Fruit fly (Drosophila melanogaster) whole organism, embryonic: Measurements from ENCODE around the gene CG45065.

Experiments used
- CG1024 ChIP-seq: fragments of 200-800 bp; sonication (Bioruptor generic); IDR thresholded peaks from 2 replicates; pipeline ENCODE4 v1.3.6; 2022; ENCODE audit warnings: missing biosample characterization, missing genetic modification characterization
- CG10959 ChIP-seq: fragments of 200-800 bp; sonication (Bioruptor generic); IDR thresholded peaks from 2 replicates; pipeline ENCODE4 v1.3.6; 2022; ENCODE audit warnings: missing biosample characterization, missing genetic modification characterization
- CG11456 ChIP-seq: fragments of 200-800 bp; sonication (Bioruptor generic); IDR thresholded peaks from 3 replicates; pipeline ENCODE4 v1.3.6; 2022; ENCODE audit warnings: missing biosample characterization, missing genetic modification characterization
- CG11695 ChIP-seq: fragments of 200-800 bp; sonication (Bioruptor generic); IDR thresholded peaks from 3 replicates; pipeline ENCODE4 v1.3.6; 2022; ENCODE audit warnings: missing biosample characterization, missing genetic modification characterization
- CG12071 ChIP-seq: fragments of 200-800 bp; sonication (Bioruptor generic); optimal IDR thresholded peaks from 3 replicates; lab custom pipeline; 2018; ENCODE audit warnings: missing biosample characterization, mild to moderate bottlenecking, missing genetic modification characterization
- CG12744 ChIP-seq: fragments of 200-800 bp; sonication (Bioruptor generic); optimal IDR thresholded peaks from 2 replicates; lab custom pipeline; 2016; ENCODE audit warnings: missing biosample characterization, missing genetic modification characterization
- CG12769 ChIP-seq: fragments of 200-800 bp; sonication (Bioruptor generic); optimal IDR thresholded peaks from 2 replicates; lab custom pipeline; 2019; ENCODE audit warnings: missing biosample characterization, mild to moderate bottlenecking, missing genetic modification characterization, moderate library complexity
- CG15696 ChIP-seq: fragments of 200-800 bp; sonication (Bioruptor generic); optimal IDR thresholded peaks from 2 replicates; lab custom pipeline; 2019; ENCODE audit warnings: missing biosample characterization, mild to moderate bottlenecking, missing genetic modification characterization, moderate library complexity
- CG16863 ChIP-seq: fragments of 200-800 bp; sonication (Bioruptor generic); optimal IDR thresholded peaks from 3 replicates; lab custom pipeline; 2016; ENCODE audit warnings: missing biosample characterization, missing genetic modification characterization
- CG17568 ChIP-seq: fragments of 200-800 bp; sonication (Bioruptor generic); optimal IDR thresholded peaks from 2 replicates; lab custom pipeline; 2018; ENCODE audit warnings: missing biosample characterization, mild to moderate bottlenecking, missing genetic modification characterization, moderate library complexity
- CG1832 ChIP-seq: fragments of 200-800 bp; sonication (Bioruptor generic); optimal IDR thresholded peaks from 2 replicates; lab custom pipeline; 2017; ENCODE audit warnings: missing biosample characterization, mild to moderate bottlenecking, missing genetic modification characterization, inconsistent platforms
- CG3407 ChIP-seq: fragments of 200-800 bp; sonication (Bioruptor generic); optimal IDR thresholded peaks from 2 replicates; lab custom pipeline; 2018; ENCODE audit warnings: missing biosample characterization, mild to moderate bottlenecking, missing genetic modification characterization
- CG3726 ChIP-seq: fragments of 200-800 bp; sonication (Bioruptor generic); IDR thresholded peaks from 3 replicates; pipeline ENCODE4, ENCODE4 v1.3.6; 2022; ENCODE audit warnings: missing biosample characterization, missing genetic modification characterization
- CG43689 ChIP-seq: fragments of 200-800 bp; sonication (Bioruptor generic); IDR thresholded peaks from 2 replicates; pipeline ENCODE4 v1.3.6; 2022; ENCODE audit warnings: missing biosample characterization, missing genetic modification characterization
- CG6654 ChIP-seq: fragments of 200-800 bp; sonication (Bioruptor generic); optimal IDR thresholded peaks from 2 replicates; lab custom pipeline; 2017; ENCODE audit warnings: missing biosample characterization, mild to moderate bottlenecking, missing genetic modification characterization
- CG8388 ChIP-seq: fragments of 200-800 bp; sonication (Bioruptor generic); optimal IDR thresholded peaks from 2 replicates; lab custom pipeline; 2019; ENCODE audit warnings: missing biosample characterization, mild to moderate bottlenecking, missing genetic modification characterization, moderate library complexity
- CG8478 ChIP-seq: fragments of >200 bp; optimal IDR thresholded peaks from 2 replicates; lab custom pipeline; 2018
- Camta ChIP-seq: fragments of 200-800 bp; sonication (Bioruptor generic); optimal IDR thresholded peaks from 2 replicates; lab custom pipeline; 2016; ENCODE audit warnings: missing biosample characterization, missing genetic modification characterization
- Deaf1 ChIP-seq: fragments of 200-800 bp; optimal IDR thresholded peaks from 3 replicates; lab custom pipeline; 2019; ENCODE audit warnings: missing biosample characterization, mild to moderate bottlenecking, missing genetic modification characterization, moderate library complexity
- Dll ChIP-seq: fragments of 200-800 bp; sonication (Bioruptor generic); IDR thresholded peaks from 4 replicates; pipeline ENCODE4 v1.3.6; 2022; ENCODE audit warnings: missing biosample characterization, missing genetic modification characterization; ENCODE audit not compliant: partially characterized antibody
- Eip74EF ChIP-seq, 2 experiments: fragments of 200-800 bp in 1 of 2; fragments of >200 bp in 1 of 2; sonication (Bioruptor generic) in 1 of 2; optimal IDR thresholded peaks; 2 replicates each; lab custom pipeline; 2017 to 2019; ENCODE audit warnings: missing biosample characterization in 2 of 2, missing genetic modification characterization in 2 of 2, mild to moderate bottlenecking in 1 of 2, moderate library complexity in 1 of 2
- HLH3B ChIP-seq: fragments of 200-800 bp; sonication (Bioruptor generic); IDR thresholded peaks from 2 replicates; pipeline ENCODE4 v1.3.6; 2022; ENCODE audit warnings: missing biosample characterization, missing genetic modification characterization
- HLH54F ChIP-seq: fragments of 200-800 bp; sonication (Bioruptor generic); optimal IDR thresholded peaks from 3 replicates; lab custom pipeline; 2016; ENCODE audit warnings: missing biosample characterization, missing genetic modification characterization
- Hand ChIP-seq: fragments of 200-800 bp; sonication (Bioruptor generic); optimal IDR thresholded peaks from 2 replicates; lab custom pipeline; 2017; ENCODE audit warnings: mild to moderate bottlenecking, missing biosample characterization, missing genetic modification reagents, missing genetic modification characterization
- HmgZ ChIP-seq: fragments of 200-800 bp; sonication (Bioruptor generic); optimal IDR thresholded peaks from 2 replicates; lab custom pipeline; 2018; ENCODE audit warnings: missing biosample characterization, mild to moderate bottlenecking, missing genetic modification characterization
- Hr51 ChIP-seq, 2 experiments: fragments of 200-800 bp; sonication (Bioruptor generic); optimal IDR thresholded peaks; 2 replicates in 1 of 2; 3 replicates in 1 of 2; lab custom pipeline; 2016 to 2018; ENCODE audit warnings: missing biosample characterization in 2 of 2, missing genetic modification characterization in 2 of 2, mild to moderate bottlenecking in 1 of 2, moderate library complexity in 1 of 2
- Hr78 ChIP-seq, 2 experiments: fragments of 200-800 bp in 1 of 2; fragments of >200 bp in 1 of 2; sonication (Bioruptor generic) in 1 of 2; optimal IDR thresholded peaks; 2 replicates each; lab custom pipeline; 2017 to 2019; ENCODE audit warnings: missing biosample characterization in 2 of 2, missing genetic modification characterization in 2 of 2, mild to moderate bottlenecking in 1 of 2, moderate library complexity in 1 of 2
- Jarid2 ChIP-seq: fragments of 200-800 bp; sonication (Bioruptor generic); optimal IDR thresholded peaks from 3 replicates; lab custom pipeline; 2017; ENCODE audit warnings: mild to moderate bottlenecking, missing biosample characterization, missing genetic modification reagents, missing genetic modification characterization
- Poxn ChIP-seq: fragments of 200-800 bp; sonication (Bioruptor generic); IDR thresholded peaks from 2 replicates; pipeline ENCODE4 v1.3.6; 2022; ENCODE audit warnings: missing biosample characterization, missing genetic modification characterization
- Ptx1 ChIP-seq: fragments of 200-800 bp; sonication (Bioruptor generic); IDR thresholded peaks from 2 replicates; pipeline ENCODE4 v1.3.6; 2022; ENCODE audit warnings: missing biosample characterization, missing genetic modification characterization
- Sry-β ChIP-seq: fragments of 200-800 bp; sonication (Bioruptor generic); optimal IDR thresholded peaks from 2 replicates; lab custom pipeline; 2018; ENCODE audit warnings: missing biosample characterization, mild to moderate bottlenecking, missing genetic modification characterization, moderate library complexity
- Stat92E ChIP-seq, 3 experiments: fragments of >200 bp in 2 of 3; fragments of 200-800 bp in 1 of 3; sonication (Bioruptor generic) in 1 of 3; optimal IDR thresholded peaks; 2 replicates each; lab custom pipeline; 2017 to 2019; ENCODE audit warnings: missing biosample characterization in 3 of 3, missing genetic modification characterization in 3 of 3, mild to moderate bottlenecking in 1 of 3, moderate library complexity in 1 of 3
- Trl ChIP-seq, 3 experiments: fragments of >200 bp in 2 of 3; fragments of 200-800 bp in 1 of 3; sonication (Bioruptor generic) in 1 of 3; optimal IDR thresholded peaks; 2 replicates in 1 of 3; 3 replicates in 2 of 3; lab custom pipeline; 2016 to 2017; ENCODE audit warnings: missing biosample characterization in 1 of 3, missing genetic modification characterization in 1 of 3
- ap ChIP-seq: fragments of 200-800 bp; sonication (Bioruptor generic); IDR thresholded peaks from 2 replicates; pipeline ENCODE4 v1.3.6; 2022; ENCODE audit warnings: missing biosample characterization, missing genetic modification characterization
- bcd ChIP-seq: fragments of 200-800 bp; sonication (Bioruptor generic); optimal IDR thresholded peaks from 2 replicates; lab custom pipeline; 2017; ENCODE audit warnings: missing biosample characterization, mild to moderate bottlenecking, missing genetic modification characterization
- ci ChIP-seq: fragments of 200-800 bp; sonication (Bioruptor generic); IDR thresholded peaks from 3 replicates; pipeline ENCODE4 v1.3.6; 2022; ENCODE audit warnings: missing biosample characterization, missing genetic modification characterization
- croc ChIP-seq: fragments of 200-800 bp; sonication (Bioruptor generic); conservative IDR thresholded peaks from 3 replicates; pipeline ENCODE4 v1.3.6; 2022; ENCODE audit warnings: missing biosample characterization, missing genetic modification characterization
- dmrt99B ChIP-seq: fragments of 200-800 bp; sonication (Bioruptor generic); optimal IDR thresholded peaks from 2 replicates; lab custom pipeline; 2018; ENCODE audit warnings: missing biosample characterization, mild to moderate bottlenecking, missing genetic modification characterization, moderate library complexity
- ind ChIP-seq: fragments of 200-800 bp; sonication (Bioruptor generic); optimal IDR thresholded peaks from 3 replicates; lab custom pipeline; 2016; ENCODE audit warnings: missing biosample characterization, missing genetic modification characterization
- kay ChIP-seq: fragments of 200-800 bp; sonication (Bioruptor generic); optimal IDR thresholded peaks from 2 replicates; lab custom pipeline; 2016; ENCODE audit warnings: missing biosample characterization, missing genetic modification characterization
- ken ChIP-seq: fragments of 200-800 bp; sonication (Bioruptor generic); IDR thresholded peaks from 3 replicates; pipeline ENCODE4 v1.3.6; 2022; ENCODE audit warnings: missing biosample characterization, missing genetic modification characterization
- phol ChIP-seq: fragments of 200-800 bp; sonication (Bioruptor generic); optimal IDR thresholded peaks from 3 replicates; lab custom pipeline; 2018; ENCODE audit warnings: missing biosample characterization, mild to moderate bottlenecking, missing genetic modification characterization, moderate library complexity
- prd ChIP-seq, 3 experiments: fragments of >200 bp in 2 of 3; fragments of 200-800 bp in 1 of 3; sonication (Bioruptor generic) in 1 of 3; optimal IDR thresholded peaks in 2 of 3; IDR thresholded peaks in 1 of 3; 2 replicates in 2 of 3; 3 replicates in 1 of 3; pipeline versions ENCODE4 v1.3.6 to Lab custom; 2017 to 2022; ENCODE audit warnings: missing biosample characterization in 1 of 3, missing genetic modification characterization in 1 of 3
- sd ChIP-seq: fragments of 200-800 bp; sonication (Bioruptor generic); optimal IDR thresholded peaks from 3 replicates; lab custom pipeline; 2018; ENCODE audit warnings: missing biosample characterization, mild to moderate bottlenecking, missing genetic modification characterization, moderate library complexity
- trem ChIP-seq: fragments of 200-800 bp; optimal IDR thresholded peaks from 3 replicates; lab custom pipeline; 2019; ENCODE audit warnings: missing biosample characterization, mild to moderate bottlenecking, missing genetic modification characterization, moderate library complexity
- wek ChIP-seq: fragments of 200-800 bp; sonication (Bioruptor generic); optimal IDR thresholded peaks from 3 replicates; lab custom pipeline; 2018; ENCODE audit warnings: missing biosample characterization, mild to moderate bottlenecking, missing genetic modification characterization, moderate library complexity
- wor ChIP-seq: fragments of 200-800 bp; sonication (Bioruptor generic); IDR thresholded peaks from 2 replicates; pipeline ENCODE4 v1.3.6; 2022; ENCODE audit warnings: missing biosample characterization, missing genetic modification characterization
- zen2 ChIP-seq: fragments of 200-800 bp; sonication (Bioruptor generic); IDR thresholded peaks from 3 replicates; pipeline ENCODE4 v1.3.6; 2022; ENCODE audit warnings: missing biosample characterization, missing genetic modification characterization; ENCODE audit not compliant: partially characterized antibody

Gene CG45065

dm6 chrX:14848755-14849354 is 33.5 kb downstream of the CG45065 start, which contains the start of gene CG9522 (continued):
- TF ChIP-seq dmrt99B (tag; lab: Kevin White, UChicago): peak; percentile 69
- TF ChIP-seq CG12769 (tag; lab: Kevin White, UChicago): peak; percentile 25
- peak; percentile 71 for TF ChIP-seq phol (tag; lab: Kevin White, UChicago)
- peak; percentile 27 for TF ChIP-seq Jarid2 (GFP tag; lab: Kevin White, UChicago)
- peak; percentile 29 for TF ChIP-seq Deaf1 (tag; lab: Kevin White, UChicago)
- peak; percentile 71 for TF ChIP-seq Ptx1 (GFP tag; lab: Robert Waterston, UW)
- TF ChIP-seq HLH3B (GFP tag; lab: Robert Waterston, UW): peak; percentile 80
- no peak for TF ChIP-seq wek (GFP tag; lab: Kevin White, UChicago)
- peak; percentile 41 for TF ChIP-seq CG16863 (GFP tag; lab: Kevin White, UChicago)
- peak in 1 of 3 experiments; percentile 39 for TF ChIP-seq Stat92E (GFP tag; optimal IDR thresholded peaks at IDR 0.05; lab: Kevin White, UChicago)
- peak; percentile 91 for TF ChIP-seq ci
- TF ChIP-seq CG8388 (GFP tag; lab: Kevin White, UChicago): peak; percentile 74
- no peak for TF ChIP-seq Trl (optimal IDR thresholded peaks at IDR 0.05; lab: Kevin White, UChicago)
- peak; percentile 50 for TF ChIP-seq Trl (GFP tag; optimal IDR thresholded peaks at IDR 0.05; lab: Kevin White, UChicago)
- TF ChIP-seq CG8478 (lab: Kevin White, UChicago): no peak
- peak; percentile 64 for TF ChIP-seq ind
- TF ChIP-seq Dll (GFP tag; lab: Robert Waterston, UW): no peak
- peak; percentile 13 to 58 for TF ChIP-seq Hr51 (GFP tag; optimal IDR thresholded peaks at IDR 0.05; lab: Kevin White, UChicago)
- peak in 1 of 2 experiments; percentile 4 for TF ChIP-seq Hr78 (GFP tag; optimal IDR thresholded peaks at IDR 0.05; lab: Kevin White, UChicago)
- no peak for TF ChIP-seq CG12744 (GFP tag; lab: Kevin White, UChicago)
- TF ChIP-seq Hand (GFP tag; lab: Kevin White, UChicago): no peak
- TF ChIP-seq CG6654 (GFP tag; lab: Kevin White, UChicago): peak; percentile 50
- TF ChIP-seq CG11695 (GFP tag; lab: Robert Waterston, UW): peak; percentile 58; the same call in 2 of the 3 replicates
- TF ChIP-seq ken (GFP tag; lab: Robert Waterston, UW): peak; percentile 69; the same call in 1 of the 3 replicates
- TF ChIP-seq HLH54F (GFP tag; lab: Kevin White, UChicago): no peak
- TF ChIP-seq CG3726: no peak
- TF ChIP-seq prd (optimal IDR thresholded peaks at IDR 0.05; lab: Kevin White, UChicago): no peak
- TF ChIP-seq prd (GFP tag; IDR thresholded peaks at IDR 0.05; lab: Robert Waterston, UW): peak; percentile 74
- TF ChIP-seq CG3407 (GFP tag; lab: Kevin White, UChicago): peak; percentile 68
- peak; percentile 47; the same call in 1 of the 2 replicates for TF ChIP-seq wor (GFP tag; lab: Robert Waterston, UW)
- peak; percentile 3 for TF ChIP-seq Sry-β (GFP tag; lab: Kevin White, UChicago)
- TF ChIP-seq croc (GFP tag; lab: Robert Waterston, UW): peak; percentile 64
- TF ChIP-seq CG43689 (GFP tag; lab: Robert Waterston, UW): no peak
- TF ChIP-seq CG12071: peak; percentile 39
- TF ChIP-seq kay: no peak
- peak; percentile 37 for TF ChIP-seq Camta (GFP tag; lab: Kevin White, UChicago)
- TF ChIP-seq zen2 (GFP tag; lab: Robert Waterston, UW): no peak
- peak; percentile 69 for TF ChIP-seq CG1024 (GFP tag; lab: Robert Waterston, UW)
- TF ChIP-seq CG11456 (GFP tag; lab: Robert Waterston, UW): peak; percentile 69; the same call in 2 of the 3 replicates
- peak; percentile 69 for TF ChIP-seq ap (GFP tag; lab: Robert Waterston, UW)
- no peak for TF ChIP-seq Poxn (GFP tag; lab: Robert Waterston, UW)
- peak; percentile 79 for TF ChIP-seq CG10959
- no peak for TF ChIP-seq CG1832
- TF ChIP-seq HmgZ: peak; percentile 33
- TF ChIP-seq bcd (GFP tag; lab: Kevin White, UChicago): peak; percentile 72
- TF ChIP-seq sd: no peak
- TF ChIP-seq trem (tag; lab: Kevin White, UChicago): peak; percentile 68
- TF ChIP-seq CG17568 (GFP tag; lab: Kevin White, UChicago): peak; percentile 42
- TF ChIP-seq CG15696 (tag; lab: Kevin White, UChicago): no peak
- TF ChIP-seq Eip74EF (GFP tag; optimal IDR thresholded peaks at IDR 0.05; lab: Kevin White, UChicago): peak in 1 of 2 experiments; percentile 55
